Fruit fly (Drosophila melanogaster): Measurements from ENCODE around the gene CG9801.

Gene CG9801

dm6 chr3R:8711890-8712449, 35.5 kb downstream of the CG9801 start (continued):
- TF ChIP-seq fd59A (GFP tag; optimal IDR thresholded peaks at IDR 0.05), result no peak
- TF ChIP-seq CG7368 (GFP tag; optimal IDR thresholded peaks at IDR 0.05), result no peak
- TF ChIP-seq CG34406 (GFP tag; optimal IDR thresholded peaks at IDR 0.05), result no peak
- no peak for TF ChIP-seq CG31627 (GFP tag; optimal IDR thresholded peaks at IDR 0.05)
- TF ChIP-seq Lpt (GFP tag; optimal IDR thresholded peaks at IDR 0.05), result no peak
- TF ChIP-seq CG10631 (GFP tag; optimal IDR thresholded peaks at IDR 0.05), result no peak
- no peak for TF ChIP-seq CG11762 (GFP tag; optimal IDR thresholded peaks at IDR 0.05; ENCODE audit: insufficient read depth)
- no peak for TF ChIP-seq achi (GFP tag; optimal IDR thresholded peaks at IDR 0.05)
- TF ChIP-seq Sox102F (GFP tag; optimal IDR thresholded peaks at IDR 0.05), result no peak
- peak; percentile 76 for TF ChIP-seq CG6163 (GFP tag; IDR thresholded peaks at IDR 0.05)
- no peak for TF ChIP-seq CG32006 (GFP tag; optimal IDR thresholded peaks at IDR 0.05)
- TF ChIP-seq Hr39 (GFP tag; optimal IDR thresholded peaks at IDR 0.05), result no peak
- no peak for TF ChIP-seq topi (GFP tag; optimal IDR thresholded peaks at IDR 0.05)
- TF ChIP-seq esn (GFP tag; optimal IDR thresholded peaks at IDR 0.05), result no peak
- no peak for TF ChIP-seq CG11902 (GFP tag; optimal IDR thresholded peaks at IDR 0.05)
- TF ChIP-seq salr (GFP tag; optimal IDR thresholded peaks at IDR 0.05), result no peak
- TF ChIP-seq cyc (GFP tag; optimal IDR thresholded peaks at IDR 0.05), result no peak
- TF ChIP-seq CG1621 (tag; optimal IDR thresholded peaks at IDR 0.05), result no peak
- TF ChIP-seq CG6792 (GFP tag; optimal IDR thresholded peaks at IDR 0.05), result no peak
- TF ChIP-seq Hr38 (GFP tag; optimal IDR thresholded peaks at IDR 0.05), result no peak
- no peak for TF ChIP-seq CG10669 (GFP tag; optimal IDR thresholded peaks at IDR 0.05)

- TF ChIP-seq CG11762 (GFP tag; optimal IDR thresholded peaks at IDR 0.05; ENCODE audit: insufficient read depth) (no peak), Eip75B (GFP tag; optimal IDR thresholded peaks at IDR 0.05) (no peak), Ets96B (tag; optimal IDR thresholded peaks at IDR 0.05) (peak; percentile 9), fd85E (GFP tag; optimal IDR thresholded peaks at IDR 0.05) (no peak), CG11902 (GFP tag; optimal IDR thresholded peaks at IDR 0.05) (no peak), CG6163 (GFP tag; IDR thresholded peaks at IDR 0.05) (peak; percentile 84), topi (GFP tag; optimal IDR thresholded peaks at IDR 0.05) (no peak), Lpt (GFP tag; optimal IDR thresholded peaks at IDR 0.05) (no peak), fkh (GFP tag; optimal IDR thresholded peaks at IDR 0.05) (no peak), lz (GFP tag; optimal IDR thresholded peaks at IDR 0.05) (no peak), achi (GFP tag; optimal IDR thresholded peaks at IDR 0.05) (peak; percentile 9), pdm3 (GFP tag; optimal IDR thresholded peaks at IDR 0.05) (no peak), OdsH (GFP tag; optimal IDR thresholded peaks at IDR 0.05) (no peak), CG32006 (GFP tag; optimal IDR thresholded peaks at IDR 0.05) (no peak), CG6792 (GFP tag; optimal IDR thresholded peaks at IDR 0.05) (no peak), CG9139 (GFP tag; optimal IDR thresholded peaks at IDR 0.05) (no peak), Hr39 (GFP tag; optimal IDR thresholded peaks at IDR 0.05) (no peak), salr (GFP tag; optimal IDR thresholded peaks at IDR 0.05) (no peak), CG8319 (GFP tag; optimal IDR thresholded peaks at IDR 0.05) (no peak), CG3919 (GFP tag; optimal IDR thresholded peaks at IDR 0.05) (no peak)
Observed at dm6 chr3R:8707166-8707565, 40.3 kb downstream of the CG9801 start.

dm6 chr3R:8705323-8706097, 42.0 kb downstream of the CG9801 start:
- peak; percentile 6 for TF ChIP-seq vri (GFP tag; optimal IDR thresholded peaks at IDR 0.05)
- TF ChIP-seq CG34406 (GFP tag; optimal IDR thresholded peaks at IDR 0.05), result peak; percentile 21
- TF ChIP-seq CG9139 (GFP tag; optimal IDR thresholded peaks at IDR 0.05), result peak; percentile 51
- peak; percentile 46 for TF ChIP-seq spab (GFP tag; optimal IDR thresholded peaks at IDR 0.05)
- TF ChIP-seq Ets21C (GFP tag; optimal IDR thresholded peaks at IDR 0.05), result no peak
- TF ChIP-seq CG11294 (GFP tag; IDR thresholded peaks at IDR 0.05), result 0 out of 2 replicates have a peak, but pooled peaks have one; percentile 6
- no peak for TF ChIP-seq cyc (GFP tag; optimal IDR thresholded peaks at IDR 0.05)
- peak; percentile 31 for TF ChIP-seq CG6276 (GFP tag; optimal IDR thresholded peaks at IDR 0.05)
- no peak for TF ChIP-seq Met (GFP tag; optimal IDR thresholded peaks at IDR 0.05)
- no peak for TF ChIP-seq CG6854 (GFP tag; optimal IDR thresholded peaks at IDR 0.05)
- no peak for TF ChIP-seq CG6792 (GFP tag; optimal IDR thresholded peaks at IDR 0.05)
- TF ChIP-seq CG3919 (GFP tag; optimal IDR thresholded peaks at IDR 0.05), result peak; percentile 17
- no peak for TF ChIP-seq CG4318 (GFP tag; optimal IDR thresholded peaks at IDR 0.05)
- no peak for TF ChIP-seq CG32006 (GFP tag; optimal IDR thresholded peaks at IDR 0.05)
- no peak for TF ChIP-seq dac (GFP tag; optimal IDR thresholded peaks at IDR 0.05)
- no peak for TF ChIP-seq acj6 (GFP tag; optimal IDR thresholded peaks at IDR 0.05)
- TF ChIP-seq CG11902 (GFP tag; optimal IDR thresholded peaks at IDR 0.05), result no peak
- no peak for TF ChIP-seq Eip93F (GFP tag; optimal IDR thresholded peaks at IDR 0.05)
- TF ChIP-seq Gug (GFP tag; IDR thresholded peaks at IDR 0.05), result no peak
- no peak for TF ChIP-seq CG11762 (GFP tag; optimal IDR thresholded peaks at IDR 0.05; ENCODE audit: insufficient read depth)
- peak; percentile 32 for TF ChIP-seq CG1621 (tag; optimal IDR thresholded peaks at IDR 0.05)
- no peak for TF ChIP-seq esn (GFP tag; optimal IDR thresholded peaks at IDR 0.05)
- peak; percentile 68; the same call in 2 of the 3 replicates for TF ChIP-seq CG6163 (GFP tag; IDR thresholded peaks at IDR 0.05)
- TF ChIP-seq CG15336 (GFP tag; IDR thresholded peaks at IDR 0.05), result no peak
- TF ChIP-seq Hr38 (GFP tag; optimal IDR thresholded peaks at IDR 0.05), result no peak
